Worm (Caenorhabditis elegans) whole organism, mixed stage, embryonic: ENCODE measurements around the gene C36C9.5.

Source experiments
- elt-3 ChIP-seq: fragments of 150-350 bp; optimal IDR thresholded peaks from 2 replicates; lab custom pipeline; 2014; ENCODE audit warnings: missing biosample characterization, missing genetic modification characterization
- nhr-12 ChIP-seq: fragments of 150-350 bp; optimal IDR thresholded peaks from 2 replicates; lab custom pipeline; 2014; ENCODE audit warnings: missing biosample characterization, missing genetic modification characterization
- nhr-2 ChIP-seq: fragments of 150-350 bp; optimal IDR thresholded peaks from 2 replicates; lab custom pipeline; 2014; ENCODE audit warnings: missing biosample characterization, missing genetic modification characterization
- nhr-28 ChIP-seq: fragments of 150-350 bp; optimal IDR thresholded peaks from 2 replicates; lab custom pipeline; 2014; ENCODE audit warnings: missing biosample characterization, missing genetic modification characterization
- snpc-4 ChIP-seq: fragments of 150-350 bp; optimal IDR thresholded peaks from 2 replicates; lab custom pipeline; 2014; ENCODE audit warnings: missing biosample characterization, missing genetic modification characterization
- tbx-8 ChIP-seq: fragments of 200-800 bp; sonication (Bioruptor generic); optimal IDR thresholded peaks from 2 replicates; lab custom pipeline; 2018; ENCODE audit warnings: mild to moderate bottlenecking, missing genetic modification characterization, moderate library complexity, missing compliant biosample characterization
- zip-8 ChIP-seq: fragments of 150-350 bp; optimal IDR thresholded peaks from 2 replicates; lab custom pipeline; 2014; ENCODE audit warnings: missing biosample characterization, missing genetic modification characterization

C36C9.5 gene

DNA sequence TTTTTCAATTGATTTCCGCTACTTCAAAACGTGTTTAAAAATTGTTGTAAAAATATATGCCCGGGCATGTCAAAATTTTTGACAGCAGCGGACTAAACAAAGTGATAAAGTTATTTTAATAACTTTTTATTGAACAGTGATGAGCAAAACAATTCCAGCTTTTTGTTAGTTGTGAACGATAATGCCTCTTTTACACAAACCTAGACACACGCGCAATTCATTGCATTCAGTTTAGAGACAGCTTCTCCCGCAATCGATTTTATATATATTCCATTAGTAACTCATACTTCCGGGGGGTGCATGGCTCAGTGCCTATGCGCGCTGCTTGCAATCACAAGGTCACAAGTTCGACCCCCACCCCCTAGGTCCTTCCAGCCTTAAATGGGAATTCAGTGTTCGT, 49.6 kb downstream of the C36C9.5 start, which contains the start of gene ZK380.6:
ZK380.6 (plus strand) TSS at position 301 of the 400 bp plus-strand sequence.
- TF ChIP-seq nhr-28, result no peak

DNA sequence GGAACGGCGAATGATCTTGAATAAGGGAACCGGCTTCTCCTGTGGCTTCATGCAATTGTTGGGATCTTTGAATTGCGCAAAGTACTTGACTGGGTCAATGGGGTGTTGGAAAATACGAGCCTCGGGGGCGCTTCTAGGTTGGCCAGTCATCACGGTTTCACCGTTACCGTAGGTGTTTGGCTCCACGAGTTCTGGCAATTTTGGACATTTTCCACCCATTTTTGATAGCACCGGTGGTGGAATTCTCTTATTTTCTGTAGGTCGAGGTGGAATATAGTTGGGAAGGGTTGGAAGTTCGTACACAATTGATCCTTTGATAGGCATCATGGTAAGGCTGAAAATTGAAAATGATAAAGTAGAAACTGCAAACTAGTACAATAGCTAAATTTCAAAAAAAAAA, 52.1 kb downstream of the C36C9.5 start, which contains the start of gene ZK380.4:
ZK380.4 (minus strand) TSS at position 327 of the 400 bp plus-strand sequence.
- TF ChIP-seq nhr-2 (no peak), nhr-12 (tag; lab: Kevin White, UChicago) (no peak), snpc-4 (tag; lab: Kevin White, UChicago) (no peak), zip-8 (tag; lab: Kevin White, UChicago) (no peak), tbx-8 (GFP tag; lab: Kevin White, UChicago) (no peak), elt-3 (tag; lab: Kevin White, UChicago) (no peak)
